Fruit fly (Drosophila melanogaster): ENCODE data around the gene r.

Gene r

dm6 chrX:16651098-16651497 lies 4.1 kb upstream of the r start, which contains the start of the genes CG32573 and CG42512 (continued):
- peak; percentile 79 for TF ChIP-seq CG34224 (GFP tag; IDR thresholded peaks at IDR 0.05; ENCODE audit: partially characterized antibody)
- peak; percentile 12 for TF ChIP-seq CG2712 (tag; optimal IDR thresholded peaks at IDR 0.05)
- TF ChIP-seq Ets65A (GFP tag): peak; percentile 62
- TF ChIP-seq tna (GFP tag; IDR thresholded peaks at IDR 0.05; ENCODE audit: partially characterized antibody): peak; percentile 74
- TF ChIP-seq Camta (GFP tag; optimal IDR thresholded peaks at IDR 0.05): no peak
- TF ChIP-seq CG11093 (GFP tag; IDR thresholded peaks at IDR 0.05): no peak
- peak; percentile 75 for TF ChIP-seq amos (GFP tag; IDR thresholded peaks at IDR 0.05; ENCODE audit: partially characterized antibody)
- TF ChIP-seq mld (GFP tag; IDR thresholded peaks at IDR 0.05; ENCODE audit: partially characterized antibody): peak; percentile 53; the same call in 1 of the 3 replicates
- peak; percentile 81 for TF ChIP-seq Med (GFP tag)
- peak; percentile 6 for TF ChIP-seq sens (GFP tag)
- no peak for TF ChIP-seq sr (GFP tag; IDR thresholded peaks at IDR 0.05)
- no peak for TF ChIP-seq Hr51 (GFP tag; optimal IDR thresholded peaks at IDR 0.05)
- peak; percentile 71 for TF ChIP-seq unc-4 (GFP tag; IDR thresholded peaks at IDR 0.05; ENCODE audit: partially characterized antibody)

dm6 chrX:16651625-16652024 lies 3.5 kb upstream of the r start:
- TF ChIP-seq tll (GFP tag; optimal IDR thresholded peaks at IDR 0.05): no peak
- no peak for TF ChIP-seq E2f2 (GFP tag; IDR thresholded peaks at IDR 0.05)
- TF ChIP-seq CG13287 (GFP tag; IDR thresholded peaks at IDR 0.05; ENCODE audit: partially characterized antibody): no peak
- TF ChIP-seq knrl (GFP tag; IDR thresholded peaks at IDR 0.05; ENCODE audit: partially characterized antibody): no peak
- TF ChIP-seq chn (GFP tag; optimal IDR thresholded peaks at IDR 0.05): no peak
- TF ChIP-seq CG11723 (GFP tag; optimal IDR thresholded peaks at IDR 0.05): no peak
- no peak for TF ChIP-seq CG15011 (GFP tag; optimal IDR thresholded peaks at IDR 0.05)
- no peak for TF ChIP-seq CG18764 (GFP tag; optimal IDR thresholded peaks at IDR 0.05)
- no peak for TF ChIP-seq CG1024 (GFP tag; IDR thresholded peaks at IDR 0.05)
- no peak for TF ChIP-seq dpn (GFP tag; optimal IDR thresholded peaks at IDR 0.05)
- TF ChIP-seq vvl (GFP tag; IDR thresholded peaks at IDR 0.05): no peak
- TF ChIP-seq gem (tag; optimal IDR thresholded peaks at IDR 0.05): no peak
- no peak for TF ChIP-seq ems (GFP tag; optimal IDR thresholded peaks at IDR 0.05)
- no peak for TF ChIP-seq lola (GFP tag; optimal IDR thresholded peaks at IDR 0.05)
- TF ChIP-seq tup (GFP tag; optimal IDR thresholded peaks at IDR 0.05): no peak
- TF ChIP-seq CG12299 (tag; optimal IDR thresholded peaks at IDR 0.05): no peak
- TF ChIP-seq H15 (GFP tag; IDR thresholded peaks at IDR 0.05): no peak
- TF ChIP-seq CG7745 (tag; optimal IDR thresholded peaks at IDR 0.05): no peak
- no peak for TF ChIP-seq CG6683 (GFP tag; optimal IDR thresholded peaks at IDR 0.05)

DNA sequence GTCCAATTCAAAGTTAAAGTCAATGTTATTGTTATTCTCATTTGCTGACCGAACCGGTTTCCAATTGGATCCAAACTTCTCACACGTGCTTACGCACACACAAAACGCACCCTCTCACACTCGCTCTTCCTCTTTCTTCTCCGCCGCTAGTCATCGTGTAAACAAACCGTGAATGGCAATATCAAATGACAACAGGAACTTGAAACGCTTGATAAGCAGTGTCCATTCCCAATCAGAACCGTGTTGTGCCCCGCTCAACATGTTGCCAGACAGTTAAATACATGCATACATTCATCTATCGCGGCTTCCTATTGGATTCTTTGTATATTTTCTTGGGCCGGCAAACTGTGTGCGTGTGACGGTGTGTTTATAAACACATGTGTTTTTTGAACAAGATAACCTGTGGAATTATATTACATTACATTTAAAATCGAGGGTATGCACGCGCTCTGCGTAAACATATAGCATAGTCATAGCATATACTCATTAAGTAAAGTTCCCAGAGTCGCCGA lies 621 bp downstream of the r start:
- no peak for TF ChIP-seq kay (GFP tag; optimal IDR thresholded peaks at IDR 0.05)
- TF ChIP-seq Ets97D (GFP tag; optimal IDR thresholded peaks at IDR 0.05): no peak
- TF ChIP-seq ranshi (GFP tag; IDR thresholded peaks at IDR 0.05): no peak
- TF ChIP-seq Lhr (GFP tag; optimal IDR thresholded peaks at IDR 0.05): no peak
- no peak for TF ChIP-seq CG5953 (GFP tag; IDR thresholded peaks at IDR 0.05)
- peak; percentile 5 for TF ChIP-seq CG1603 (tag; optimal IDR thresholded peaks at IDR 0.05)
- peak; percentile 59 for TF ChIP-seq lab (GFP tag; optimal IDR thresholded peaks at IDR 0.05)
- TF ChIP-seq Hr39 (optimal IDR thresholded peaks at IDR 0.05): no peak
- no peak for TF ChIP-seq scrt (GFP tag; optimal IDR thresholded peaks at IDR 0.05)
- no peak; the same call in 1 of the 2 replicates for TF ChIP-seq crol (GFP tag; IDR thresholded peaks at IDR 0.05)
- no peak for TF ChIP-seq CG3726 (GFP tag; IDR thresholded peaks at IDR 0.05)
- no peak for TF ChIP-seq CG13775 (GFP tag; optimal IDR thresholded peaks at IDR 0.05)
- peak; percentile 3 for TF ChIP-seq grau (tag; optimal IDR thresholded peaks at IDR 0.05)
- no peak for TF ChIP-seq tin (GFP tag; optimal IDR thresholded peaks at IDR 0.05)
- TF ChIP-seq CG12769 (tag; optimal IDR thresholded peaks at IDR 0.05): no peak
- peak; percentile 28 for TF ChIP-seq B-H2 (GFP tag; optimal IDR thresholded peaks at IDR 0.05)
- TF ChIP-seq CG8290 (GFP tag; optimal IDR thresholded peaks at IDR 0.05): no peak
- TF ChIP-seq CG8290 (tag; optimal IDR thresholded peaks at IDR 0.05): peak in 1 of 2 experiments; percentile 28
